Worm (Caenorhabditis elegans): Measurements from ENCODE around the gene F43G6.17.
"Not testable (repeated sequence)": the region's sequence is repeated elsewhere in the genome, so short reads cannot be mapped to it uniquely, and the experiment has no call there.

DNA sequence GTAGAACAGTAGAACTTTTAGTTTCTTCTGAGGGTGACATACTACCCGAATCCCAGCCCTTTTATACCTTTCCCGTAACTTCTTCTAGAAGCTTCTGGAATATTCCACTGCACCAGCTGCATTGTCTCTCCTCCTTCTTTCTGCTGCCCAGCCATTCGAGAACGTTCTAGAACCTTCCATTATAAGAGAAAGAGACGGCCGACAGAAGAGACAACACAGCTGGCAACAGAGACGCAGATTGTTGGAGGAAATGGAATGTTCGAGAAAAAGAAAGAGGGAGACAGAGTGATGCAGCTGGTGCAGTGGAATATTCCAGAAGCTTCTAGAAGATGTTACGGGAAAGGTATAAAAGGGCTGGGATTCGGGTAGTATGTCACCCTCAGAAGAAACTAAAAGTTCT, 43.3 kb upstream of the F43G6.17 start, which contains the start of the genes F44E5.4 and F44E5.5:
- not testable (repeated sequence) for TF ChIP-seq pha-4, ttx-3, pros-1 (tag; optimal IDR thresholded peaks at IDR 0.05)

Data from whole organism, late embryonic.